Worm (Caenorhabditis elegans): ENCODE data around the gene T13F2.4.

T13F2.4 gene

ce11 chrIV:9824480-9824879 is 34.9 kb downstream of the T13F2.4 start, which contains the start of gene catp-6:
Gene catp-6 (minus strand): TSS chrIV:9824580.
- TF ChIP-seq sem-2 (GFP tag; optimal IDR thresholded peaks at IDR 0.05) (no peak), tbx-8 (GFP tag; optimal IDR thresholded peaks at IDR 0.05) (no peak), nhr-237 (tag; optimal IDR thresholded peaks at IDR 0.05) (no peak), bed-3 (GFP tag; optimal IDR thresholded peaks at IDR 0.05) (no peak), ztf-11 (tag; optimal IDR thresholded peaks at IDR 0.05) (no peak), lsy-2 (tag; optimal IDR thresholded peaks at IDR 0.05) (no peak), M03D4.4 (tag; optimal IDR thresholded peaks at IDR 0.05) (no peak), nhr-12 (tag; optimal IDR thresholded peaks at IDR 0.05) (no peak), pha-4 (tag; optimal IDR thresholded peaks at IDR 0.05) (no peak), unc-39 (tag; optimal IDR thresholded peaks at IDR 0.05) (no peak), unc-120 (tag; optimal IDR thresholded peaks at IDR 0.05; ENCODE audit: poor library complexity, severe bottlenecking) (no peak)

DNA sequence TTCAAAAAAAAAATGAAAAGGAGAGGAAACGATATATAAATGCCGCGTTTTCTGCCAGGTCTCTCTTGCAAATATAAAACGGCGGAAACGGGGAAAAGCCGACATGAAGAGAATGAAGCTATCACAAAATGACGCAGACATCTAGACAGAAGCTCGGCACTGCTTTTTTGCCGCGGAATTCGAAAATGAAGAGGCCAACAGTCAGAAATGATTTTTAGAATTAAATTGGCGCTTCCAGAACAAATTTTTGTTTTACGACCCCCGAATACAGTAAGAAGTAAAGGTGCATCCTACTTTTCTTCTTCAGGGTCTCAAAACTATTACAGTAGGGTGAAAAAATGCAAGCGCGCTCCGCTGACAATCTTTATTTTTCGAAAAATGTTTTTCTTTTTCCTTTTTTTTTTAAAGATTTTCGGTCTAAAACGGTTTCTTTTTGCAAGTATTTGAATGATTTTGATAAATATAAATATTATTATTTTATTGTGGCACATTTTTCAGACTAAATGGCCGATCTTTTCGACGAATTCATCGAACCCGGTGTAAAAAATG is 35.7 kb downstream of the T13F2.4 start, which contains the start of gene mtr-4:
mtr-4 (plus strand) TSS at position 499 of the 549 bp plus-strand sequence.
- TF ChIP-seq blmp-1 (tag; optimal IDR thresholded peaks at IDR 0.05) (no peak), unc-120 (tag; optimal IDR thresholded peaks at IDR 0.05; ENCODE audit: poor library complexity, severe bottlenecking) (no peak), ceh-83 (GFP tag; optimal IDR thresholded peaks at IDR 0.05) (no peak), mls-2 (tag; optimal IDR thresholded peaks at IDR 0.05) (no peak), lin-13 (tag; optimal IDR thresholded peaks at IDR 0.05) (no peak), unc-62 (GFP tag; optimal IDR thresholded peaks at IDR 0.05) (no peak), nhr-2 (tag; optimal IDR thresholded peaks at IDR 0.05) (no peak), sptf-1 (tag; optimal IDR thresholded peaks at IDR 0.05) (no peak), elt-1 (tag; optimal IDR thresholded peaks at IDR 0.05; ENCODE audit: borderline replicate concordance, insufficient read depth) (no peak), lin-32 (GFP tag; optimal IDR thresholded peaks at IDR 0.05) (no peak), M03D4.4 (tag; optimal IDR thresholded peaks at IDR 0.05) (no peak), zip-8 (tag; optimal IDR thresholded peaks at IDR 0.05) (no peak), nhr-237 (tag; optimal IDR thresholded peaks at IDR 0.05) (no peak), ceh-43 (GFP tag; optimal IDR thresholded peaks at IDR 0.05) (no peak)

- TF ChIP-seq ceh-39 (tag; optimal IDR thresholded peaks at IDR 0.05) (no peak), lin-32 (GFP tag; optimal IDR thresholded peaks at IDR 0.05) (no peak), bed-3 (GFP tag; optimal IDR thresholded peaks at IDR 0.05) (no peak), nhr-28 (tag; optimal IDR thresholded peaks at IDR 0.05) (no peak), ham-2 (GFP tag; optimal IDR thresholded peaks at IDR 0.05) (no peak), ceh-43 (GFP tag; optimal IDR thresholded peaks at IDR 0.05) (no peak), mls-2 (tag; optimal IDR thresholded peaks at IDR 0.05) (no peak), cnd-1 (tag; optimal IDR thresholded peaks at IDR 0.05) (no peak), zip-8 (tag; optimal IDR thresholded peaks at IDR 0.05) (no peak), lin-13 (tag; optimal IDR thresholded peaks at IDR 0.05) (no peak), blmp-1 (tag; optimal IDR thresholded peaks at IDR 0.05) (no peak), flh-1 (GFP tag; optimal IDR thresholded peaks at IDR 0.05) (no peak), elt-3 (tag; optimal IDR thresholded peaks at IDR 0.05) (no peak), mab-5 (tag; optimal IDR thresholded peaks at IDR 0.05) (no peak), sem-2 (GFP tag; optimal IDR thresholded peaks at IDR 0.05) (no peak), nhr-2 (tag; optimal IDR thresholded peaks at IDR 0.05) (no peak), sptf-1 (tag; optimal IDR thresholded peaks at IDR 0.05) (no peak), nhr-12 (tag; optimal IDR thresholded peaks at IDR 0.05) (no peak), snpc-4 (tag; optimal IDR thresholded peaks at IDR 0.05) (no peak)
Observed at ce11 chrIV:9832586-9832985, 43.0 kb downstream of the T13F2.4 start, which contains the start of gene kin-21. Gene kin-21 (plus strand): TSS chrIV:9832886.

ce11 chrIV:9833337-9833736 is 43.7 kb downstream of the T13F2.4 start:
- TF ChIP-seq nhr-237 (tag; optimal IDR thresholded peaks at IDR 0.05) = no peak
- TF ChIP-seq lin-32 (GFP tag; optimal IDR thresholded peaks at IDR 0.05) = no peak
- TF ChIP-seq nhr-28 (tag; optimal IDR thresholded peaks at IDR 0.05) = no peak
- TF ChIP-seq ztf-11 (tag; optimal IDR thresholded peaks at IDR 0.05) = no peak
- no peak for TF ChIP-seq mls-2 (tag; optimal IDR thresholded peaks at IDR 0.05)

DNA sequence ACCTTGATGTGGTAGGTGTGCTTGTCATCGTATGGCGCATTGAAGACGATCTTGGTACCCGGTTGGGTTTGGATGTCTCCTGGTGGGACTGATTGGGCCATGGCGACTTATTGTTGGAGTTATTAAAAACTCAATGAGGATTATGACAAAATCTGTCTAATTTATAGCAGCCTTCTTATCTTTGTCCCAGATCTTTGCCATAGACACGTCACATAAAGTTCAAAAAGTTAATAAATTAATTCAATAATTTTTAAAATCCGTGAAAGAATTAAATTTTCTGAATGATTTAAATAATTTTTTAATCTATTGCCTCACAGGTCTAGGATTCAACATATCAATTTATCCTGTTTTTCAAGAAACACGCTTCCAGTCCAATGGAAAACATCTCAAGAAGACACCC is 46.7 kb downstream of the T13F2.4 start, which contains the start of gene msp-81:
msp-81 (minus strand) TSS at position 101 of the 400 bp plus-strand sequence.
- TF ChIP-seq nhr-28 (tag; optimal IDR thresholded peaks at IDR 0.05) = no peak
- TF ChIP-seq flh-1 (GFP tag; optimal IDR thresholded peaks at IDR 0.05) = no peak
- no peak for TF ChIP-seq ceh-39 (tag; optimal IDR thresholded peaks at IDR 0.05)
- TF ChIP-seq ham-2 (GFP tag; optimal IDR thresholded peaks at IDR 0.05) = no peak
- no peak for TF ChIP-seq zip-8 (tag; optimal IDR thresholded peaks at IDR 0.05)
- TF ChIP-seq nhr-2 (tag; optimal IDR thresholded peaks at IDR 0.05) = no peak
- no peak for TF ChIP-seq elt-3 (tag; optimal IDR thresholded peaks at IDR 0.05)
- TF ChIP-seq ceh-83 (GFP tag; optimal IDR thresholded peaks at IDR 0.05) = no peak
- TF ChIP-seq nhr-76 (tag; optimal IDR thresholded peaks at IDR 0.05) = no peak
- no peak for TF ChIP-seq unc-39 (tag; optimal IDR thresholded peaks at IDR 0.05)
- TF ChIP-seq ces-1 (GFP tag; optimal IDR thresholded peaks at IDR 0.05) = no peak
- no peak for TF ChIP-seq M03D4.4 (tag; optimal IDR thresholded peaks at IDR 0.05)
- no peak for TF ChIP-seq unc-120 (tag; optimal IDR thresholded peaks at IDR 0.05; ENCODE audit: poor library complexity, severe bottlenecking)
- no peak for TF ChIP-seq lsy-2 (tag; optimal IDR thresholded peaks at IDR 0.05)

Measured in whole organism, mixed stage, embryonic.